Worm (Caenorhabditis elegans): Measurements from ENCODE around the gene R02D1.2.

The R02D1.2 gene

ce11 chrV:4319867-4320266, 2.7 kb downstream of the R02D1.2 start, which contains the start of gene ZC132.9:
ZC132.9 (minus strand) TSS chrV:4319967.
- no peak for TF ChIP-seq dve-1 (tag; optimal IDR thresholded peaks at IDR 0.05)
- no peak for TF ChIP-seq ceh-19 (GFP tag; optimal IDR thresholded peaks at IDR 0.05)

DNA sequence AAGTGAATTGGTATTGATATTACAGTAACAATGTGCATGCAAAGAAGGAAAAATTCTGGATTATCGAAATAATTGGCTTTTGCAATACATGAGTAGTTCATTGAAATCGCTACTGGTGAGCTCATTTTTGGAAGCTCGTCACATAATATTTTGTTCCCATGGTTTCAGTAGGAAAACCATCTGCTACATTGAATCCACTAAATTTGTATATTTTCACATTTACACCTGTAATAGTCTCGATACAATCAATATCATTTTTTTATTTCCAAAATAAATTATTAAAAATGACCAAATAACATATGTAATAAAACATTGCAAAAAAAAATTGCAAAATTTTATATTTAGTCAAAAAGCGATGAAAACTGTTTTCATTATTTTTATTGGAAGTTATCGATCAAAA, 7.5 kb downstream of the R02D1.2 start, which contains the start of gene srh-192:
Gene srh-192, minus strand, starts transcription at position 101 of the 400 bp plus-strand sequence.
- no peak for TF ChIP-seq C38D4.7 (GFP tag; optimal IDR thresholded peaks at IDR 0.05)
- no peak for TF ChIP-seq pax-1 (tag; optimal IDR thresholded peaks at IDR 0.05)
- no peak for TF ChIP-seq pha-2 (tag; optimal IDR thresholded peaks at IDR 0.05)
- TF ChIP-seq ahr-1 (tag; optimal IDR thresholded peaks at IDR 0.05): no peak
- no peak for TF ChIP-seq tbx-2 (tag; optimal IDR thresholded peaks at IDR 0.05)
- TF ChIP-seq sdc-2 (tag; optimal IDR thresholded peaks at IDR 0.05): no peak
- TF ChIP-seq eyg-1 (tag; optimal IDR thresholded peaks at IDR 0.05): no peak
- no peak for TF ChIP-seq nfya-1 (tag; optimal IDR thresholded peaks at IDR 0.05)
- TF ChIP-seq pqm-1 (tag; optimal IDR thresholded peaks at IDR 0.05): no peak
- TF ChIP-seq ceh-45 (GFP tag; IDR thresholded peaks at IDR 0.05): no peak
- TF ChIP-seq ref-2 (tag; optimal IDR thresholded peaks at IDR 0.05): no peak
- no peak for TF ChIP-seq lin-11 (tag; optimal IDR thresholded peaks at IDR 0.05)
- no peak for TF ChIP-seq mec-3 (tag; optimal IDR thresholded peaks at IDR 0.05; ENCODE audit: borderline replicate concordance)
- TF ChIP-seq ceh-48 (tag; optimal IDR thresholded peaks at IDR 0.05): no peak
- no peak for TF ChIP-seq rnt-1 (tag; optimal IDR thresholded peaks at IDR 0.05)
- TF ChIP-seq fkh-6 (tag; optimal IDR thresholded peaks at IDR 0.05): no peak
- TF ChIP-seq ceh-18 (tag; optimal IDR thresholded peaks at IDR 0.05): no peak
- no peak for TF ChIP-seq ceh-2 (tag; optimal IDR thresholded peaks at IDR 0.05)
- no peak for TF ChIP-seq nhr-232 (tag; optimal IDR thresholded peaks at IDR 0.05)
- TF ChIP-seq T23F11.4 (GFP tag; optimal IDR thresholded peaks at IDR 0.05): no peak

- TF ChIP-seq hlh-8 (tag; optimal IDR thresholded peaks at IDR 0.05) (no peak), tbx-7 (tag; optimal IDR thresholded peaks at IDR 0.05) (no peak), zip-5 (tag; optimal IDR thresholded peaks at IDR 0.05) (no peak), hlh-15 (tag; optimal IDR thresholded peaks at IDR 0.05) (no peak), ceh-34 (tag; optimal IDR thresholded peaks at IDR 0.05) (no peak), hlh-6 (tag; optimal IDR thresholded peaks at IDR 0.05) (no peak), K02D7.2 (tag; optimal IDR thresholded peaks at IDR 0.05) (no peak), elt-2 (tag; optimal IDR thresholded peaks at IDR 0.05) (no peak), gmeb-2 (tag; optimal IDR thresholded peaks at IDR 0.05) (no peak), dmd-4 (tag; optimal IDR thresholded peaks at IDR 0.05; ENCODE audit: borderline replicate concordance) (no peak), eyg-1 (tag; optimal IDR thresholded peaks at IDR 0.05) (no peak)
Observed at ce11 chrV:4304240-4304639, 18.4 kb downstream of the R02D1.2 start.

DNA sequence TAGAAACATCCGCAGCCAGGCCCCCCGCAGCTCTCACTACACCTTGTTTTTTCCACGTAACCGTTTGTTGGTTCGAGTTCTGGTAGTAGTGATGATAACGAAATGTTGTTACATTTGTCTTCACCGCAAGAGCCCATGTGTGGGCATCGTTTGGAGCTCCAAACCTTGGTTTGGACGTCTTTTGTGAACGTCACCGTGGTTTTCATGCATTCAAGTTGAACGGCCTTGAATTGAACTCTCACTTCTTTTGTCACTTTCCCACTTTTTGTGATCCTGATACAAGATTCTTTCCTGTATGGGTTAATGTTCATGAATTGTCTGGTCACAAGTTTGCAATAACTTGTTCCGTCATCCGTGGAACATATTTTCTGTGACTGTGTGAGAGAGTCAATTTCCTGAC, 18.8 kb downstream of the R02D1.2 start:
- TF ChIP-seq pqm-1 (tag; optimal IDR thresholded peaks at IDR 0.05): no peak
- TF ChIP-seq ceh-6 (GFP tag; optimal IDR thresholded peaks at IDR 0.05): no peak
- no peak for TF ChIP-seq zip-5 (tag; optimal IDR thresholded peaks at IDR 0.05)
- no peak for TF ChIP-seq ceh-30 (tag; optimal IDR thresholded peaks at IDR 0.05)
- TF ChIP-seq dve-1 (tag; optimal IDR thresholded peaks at IDR 0.05): no peak
- TF ChIP-seq lim-6 (tag; optimal IDR thresholded peaks at IDR 0.05): no peak
- no peak for TF ChIP-seq C08G9.2 (tag; optimal IDR thresholded peaks at IDR 0.05)
- no peak for TF ChIP-seq ceh-2 (tag; optimal IDR thresholded peaks at IDR 0.05)
- no peak for TF ChIP-seq pag-3 (tag; optimal IDR thresholded peaks at IDR 0.05; ENCODE audit: borderline replicate concordance)

ce11 chrV:4302842-4303241, 19.8 kb downstream of the R02D1.2 start:
- TF ChIP-seq tbx-2 (tag; optimal IDR thresholded peaks at IDR 0.05) (no peak), ahr-1 (tag; optimal IDR thresholded peaks at IDR 0.05) (no peak), pax-1 (tag; optimal IDR thresholded peaks at IDR 0.05) (no peak), K02D7.2 (tag; optimal IDR thresholded peaks at IDR 0.05) (no peak), hlh-8 (tag; optimal IDR thresholded peaks at IDR 0.05) (no peak), elt-2 (tag; optimal IDR thresholded peaks at IDR 0.05) (no peak), tbx-7 (tag; optimal IDR thresholded peaks at IDR 0.05) (no peak), unc-86 (tag; optimal IDR thresholded peaks at IDR 0.05) (no peak), ceh-45 (GFP tag; IDR thresholded peaks at IDR 0.05) (no peak), ztf-16 (tag; optimal IDR thresholded peaks at IDR 0.05) (no peak), nhr-11 (tag; optimal IDR thresholded peaks at IDR 0.05) (no peak), madf-2 (tag; optimal IDR thresholded peaks at IDR 0.05) (no peak), lin-11 (tag; optimal IDR thresholded peaks at IDR 0.05) (no peak), pqm-1 (tag; optimal IDR thresholded peaks at IDR 0.05) (no peak), eyg-1 (tag; optimal IDR thresholded peaks at IDR 0.05) (no peak), sdc-2 (tag; optimal IDR thresholded peaks at IDR 0.05) (no peak), dmd-4 (tag; optimal IDR thresholded peaks at IDR 0.05; ENCODE audit: borderline replicate concordance) (no peak), npax-4 (tag; optimal IDR thresholded peaks at IDR 0.05) (no peak)

All from whole organism, late embryonic.